Fruit fly (Drosophila melanogaster) whole organism, embryonic: ENCODE data around the gene Cisd2.

Source experiments
- CG10979 ChIP-seq: fragments of 200-800 bp; sonication (Bioruptor generic); optimal IDR thresholded peaks from 2 replicates; lab custom pipeline; 2018; ENCODE audit warnings: missing biosample characterization, mild to moderate bottlenecking, missing genetic modification characterization, moderate library complexity
- CG43689 ChIP-seq: fragments of 200-800 bp; sonication (Bioruptor generic); IDR thresholded peaks from 2 replicates; pipeline ENCODE4 v1.3.6; 2022; ENCODE audit warnings: missing biosample characterization, missing genetic modification characterization
- h ChIP-seq: fragments of >200 bp; optimal IDR thresholded peaks from 2 replicates; lab custom pipeline; 2017

DNA sequence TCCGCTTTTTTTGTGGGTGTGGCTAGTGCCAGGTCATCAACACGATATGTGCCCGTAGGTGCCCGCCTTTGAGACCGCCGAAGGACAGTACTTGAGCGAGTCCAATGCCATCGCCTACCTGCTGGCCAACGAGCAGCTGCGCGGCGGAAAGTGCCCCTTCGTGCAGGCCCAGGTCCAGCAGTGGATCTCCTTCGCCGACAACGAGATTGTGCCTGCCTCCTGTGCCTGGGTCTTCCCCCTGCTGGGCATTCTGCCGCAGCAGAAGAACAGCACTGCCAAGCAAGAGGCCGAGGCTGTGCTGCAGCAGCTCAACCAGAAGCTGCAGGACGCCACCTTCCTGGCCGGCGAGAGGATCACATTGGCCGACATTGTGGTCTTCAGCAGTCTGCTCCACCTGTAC is 2.6 kb downstream of the Cisd2 start:
- TF ChIP-seq CG43689 (no peak), CG10979 (tag; lab: Kevin White, UChicago) (no peak), h (lab: Kevin White, UChicago) (no peak)
